Fruit fly (Drosophila melanogaster) whole organism, prepupa: ENCODE data around the gene CG14420.

Experiments
- CG10631 ChIP-seq: fragments of 200-800 bp; sonication (Bioruptor generic); optimal IDR thresholded peaks from 2 replicates; lab custom pipeline; 2016; ENCODE audit warnings: missing biosample characterization, missing genetic modification characterization
- CG10669 ChIP-seq: fragments of 200-800 bp; sonication (Bioruptor generic); optimal IDR thresholded peaks from 3 replicates; lab custom pipeline; 2018; ENCODE audit warnings: missing biosample characterization, mild to moderate bottlenecking, missing genetic modification characterization, moderate library complexity
- CG11294 ChIP-seq: fragments of 200-800 bp; sonication (Bioruptor generic); IDR thresholded peaks from 2 replicates; pipeline ENCODE4 v1.3.6; 2022; ENCODE audit warnings: missing biosample characterization, missing genetic modification characterization
- CG11762 ChIP-seq: fragments of 200-800 bp; sonication (Bioruptor generic); optimal IDR thresholded peaks from 3 replicates; lab custom pipeline; 2016; ENCODE audit warnings: missing biosample characterization, missing genetic modification characterization; ENCODE audit not compliant: insufficient read depth
- CG11902 ChIP-seq: fragments of 200-800 bp; sonication (Bioruptor generic); optimal IDR thresholded peaks from 3 replicates; lab custom pipeline; 2016; ENCODE audit warnings: missing biosample characterization, missing genetic modification characterization
- CG15336 ChIP-seq: fragments of 200-800 bp; sonication (Bioruptor generic); IDR thresholded peaks from 2 replicates; pipeline ENCODE4 v1.3.6; 2022; ENCODE audit warnings: missing biosample characterization, missing genetic modification characterization
- CG3032 ChIP-seq: fragments of 200-800 bp; optimal IDR thresholded peaks from 2 replicates; lab custom pipeline; 2019; ENCODE audit warnings: missing biosample characterization, mild to moderate bottlenecking, missing genetic modification characterization, moderate library complexity
- CG31627 ChIP-seq: fragments of 200-800 bp; sonication (Bioruptor generic); optimal IDR thresholded peaks from 3 replicates; lab custom pipeline; 2016; ENCODE audit warnings: missing biosample characterization, missing genetic modification characterization
- CG32006 ChIP-seq: fragments of 200-800 bp; sonication (Bioruptor generic); optimal IDR thresholded peaks from 3 replicates; lab custom pipeline; 2017; ENCODE audit warnings: missing biosample characterization, mild to moderate bottlenecking, missing genetic modification characterization
- CG34406 ChIP-seq: fragments of 200-800 bp; sonication (Bioruptor generic); optimal IDR thresholded peaks from 3 replicates; lab custom pipeline; 2016; ENCODE audit warnings: missing biosample characterization, missing genetic modification characterization
- CG4318 ChIP-seq: fragments of 200-800 bp; sonication (Bioruptor generic); optimal IDR thresholded peaks from 3 replicates; lab custom pipeline; 2017; ENCODE audit warnings: missing biosample characterization, mild to moderate bottlenecking, missing genetic modification characterization
- CG6163 ChIP-seq: fragments of 200-800 bp; sonication (Bioruptor generic); IDR thresholded peaks from 3 replicates; pipeline ENCODE4 v1.3.6; 2022; ENCODE audit warnings: missing biosample characterization, missing genetic modification characterization
- CG6808 ChIP-seq: fragments of 200-800 bp; sonication (Bioruptor generic); optimal IDR thresholded peaks from 3 replicates; lab custom pipeline; 2017; ENCODE audit warnings: missing biosample characterization, missing genetic modification characterization, mild to moderate bottlenecking, moderate library complexity, missing genetic modification reagents
- CG8119 ChIP-seq: fragments of 200-800 bp; sonication (Bioruptor generic); IDR thresholded peaks from 3 replicates; pipeline ENCODE4 v1.3.6; 2022; ENCODE audit warnings: missing biosample characterization, missing genetic modification characterization
- CG8319 ChIP-seq: fragments of 200-800 bp; sonication (Bioruptor generic); optimal IDR thresholded peaks from 3 replicates; lab custom pipeline; 2016; ENCODE audit warnings: missing biosample characterization, missing genetic modification characterization
- CG8632 ChIP-seq: fragments of 200-800 bp; sonication (Bioruptor generic); optimal IDR thresholded peaks from 3 replicates; lab custom pipeline; 2016; ENCODE audit warnings: missing biosample characterization, missing genetic modification characterization
- CG9139 ChIP-seq: fragments of 200-800 bp; sonication (Bioruptor generic); optimal IDR thresholded peaks from 3 replicates; lab custom pipeline; 2017; ENCODE audit warnings: missing biosample characterization, mild to moderate bottlenecking, missing genetic modification characterization
- Eip75B ChIP-seq: fragments of 200-800 bp; sonication (Bioruptor generic); optimal IDR thresholded peaks from 3 replicates; lab custom pipeline; 2016; ENCODE audit warnings: missing biosample characterization, missing genetic modification characterization
- Eip78C ChIP-seq: fragments of 200-800 bp; sonication (Bioruptor generic); peaks from one replicate; lab custom pipeline; 2016; ENCODE audit warnings: missing biosample characterization, missing genetic modification characterization
- Eip93F ChIP-seq: fragments of 200-800 bp; sonication (Bioruptor generic); optimal IDR thresholded peaks from 2 replicates; lab custom pipeline; 2016; ENCODE audit warnings: missing biosample characterization, mild to moderate bottlenecking, missing genetic modification characterization
- Ets21C ChIP-seq: fragments of 200-800 bp; sonication (Bioruptor generic); optimal IDR thresholded peaks from 3 replicates; lab custom pipeline; 2016; ENCODE audit warnings: missing biosample characterization, missing genetic modification characterization
- Gug ChIP-seq: fragments of 200-800 bp; sonication (Bioruptor generic); IDR thresholded peaks from 2 replicates; pipeline ENCODE4 v1.3.6; 2022; ENCODE audit warnings: missing biosample characterization, missing genetic modification characterization
- Hr38 ChIP-seq: sonication (Bioruptor generic); optimal IDR thresholded peaks from 2 replicates; lab custom pipeline; 2016; ENCODE audit warnings: missing biosample characterization, missing genetic modification characterization
- Hr39 ChIP-seq: fragments of 200-800 bp; sonication (Bioruptor generic); optimal IDR thresholded peaks from 2 replicates; lab custom pipeline; 2016; ENCODE audit warnings: missing biosample characterization, missing genetic modification characterization
- Hr4 ChIP-seq: fragments of 200-800 bp; sonication (Bioruptor generic); optimal IDR thresholded peaks from 3 replicates; lab custom pipeline; 2016; ENCODE audit warnings: missing biosample characterization, missing genetic modification characterization
- Met ChIP-seq: fragments of 200-800 bp; sonication (Bioruptor generic); optimal IDR thresholded peaks from 3 replicates; lab custom pipeline; 2016; ENCODE audit warnings: missing biosample characterization, missing genetic modification characterization
- OdsH ChIP-seq: fragments of 200-800 bp; sonication (Bioruptor generic); optimal IDR thresholded peaks from 3 replicates; lab custom pipeline; 2016; ENCODE audit warnings: missing biosample characterization, missing genetic modification characterization
- Smox ChIP-seq: fragments of 200-800 bp; sonication (Bioruptor generic); optimal IDR thresholded peaks from 3 replicates; lab custom pipeline; 2016; ENCODE audit warnings: missing biosample characterization, missing genetic modification characterization
- Sox102F ChIP-seq: fragments of 200-800 bp; sonication (Bioruptor generic); optimal IDR thresholded peaks from 2 replicates; lab custom pipeline; 2016; ENCODE audit warnings: missing biosample characterization, mild to moderate bottlenecking, missing genetic modification characterization
- Sox14 ChIP-seq: fragments of 200-800 bp; sonication (Bioruptor generic); optimal IDR thresholded peaks from 3 replicates; lab custom pipeline; 2016; ENCODE audit warnings: missing biosample characterization, missing genetic modification characterization
- Sox15 ChIP-seq: fragments of 200-800 bp; sonication (Bioruptor generic); optimal IDR thresholded peaks from 3 replicates; lab custom pipeline; 2016; ENCODE audit warnings: missing biosample characterization, missing genetic modification characterization
- achi ChIP-seq: fragments of 200-800 bp; sonication (Bioruptor generic); optimal IDR thresholded peaks from 3 replicates; lab custom pipeline; 2016; ENCODE audit warnings: missing biosample characterization, missing genetic modification characterization
- acj6 ChIP-seq: fragments of 200-800 bp; sonication (Bioruptor generic); optimal IDR thresholded peaks from 3 replicates; lab custom pipeline; 2016; ENCODE audit warnings: missing biosample characterization, missing genetic modification characterization
- cyc ChIP-seq: fragments of 200-800 bp; sonication (Bioruptor generic); optimal IDR thresholded peaks from 3 replicates; lab custom pipeline; 2016; ENCODE audit warnings: missing biosample characterization, missing genetic modification characterization
- dsx ChIP-seq: fragments of 200-800 bp; optimal IDR thresholded peaks from 3 replicates; lab custom pipeline; 2019; ENCODE audit warnings: missing biosample characterization, mild to moderate bottlenecking, missing genetic modification characterization, moderate library complexity; ENCODE audit not compliant: poor library complexity, severe bottlenecking
- eg ChIP-seq: fragments of 200-800 bp; sonication (Bioruptor generic); IDR thresholded peaks from 3 replicates; pipeline ENCODE4 v1.3.6; 2022; ENCODE audit warnings: missing biosample characterization, missing genetic modification characterization
- esn ChIP-seq: fragments of 200-800 bp; sonication (Bioruptor generic); optimal IDR thresholded peaks from 2 replicates; lab custom pipeline; 2016; ENCODE audit warnings: missing biosample characterization, mild to moderate bottlenecking, missing genetic modification characterization, moderate library complexity
- fd59A ChIP-seq: fragments of 200-800 bp; sonication (Bioruptor generic); optimal IDR thresholded peaks from 2 replicates; lab custom pipeline; 2017; ENCODE audit warnings: missing biosample characterization, mild to moderate bottlenecking, missing genetic modification characterization, missing genetic modification reagents
- fd85E ChIP-seq: fragments of 200-800 bp; sonication (Bioruptor generic); optimal IDR thresholded peaks from 3 replicates; lab custom pipeline; 2016; ENCODE audit warnings: missing biosample characterization, missing genetic modification characterization
- lz ChIP-seq: fragments of 200-800 bp; sonication (Bioruptor generic); optimal IDR thresholded peaks from 3 replicates; lab custom pipeline; 2016; ENCODE audit warnings: missing biosample characterization, missing genetic modification characterization
- pdm3 ChIP-seq: fragments of 200-800 bp; sonication (Bioruptor generic); optimal IDR thresholded peaks from 3 replicates; lab custom pipeline; 2016; ENCODE audit warnings: missing biosample characterization, missing genetic modification characterization
- ss ChIP-seq, 2 experiments: fragments of 200-800 bp; sonication (Bioruptor generic); optimal IDR thresholded peaks; 2 replicates in 1 of 2; 3 replicates in 1 of 2; lab custom pipeline; 2017 to 2018; ENCODE audit warnings: mild to moderate bottlenecking in 2 of 2, missing biosample characterization in 2 of 2, missing genetic modification characterization in 2 of 2, moderate library complexity in 1 of 2
- svp ChIP-seq: fragments of 200-800 bp; sonication (Bioruptor generic); peaks from one replicate; lab custom pipeline; 2016; ENCODE audit warnings: missing biosample characterization, missing genetic modification characterization
- topi ChIP-seq: fragments of 200-800 bp; sonication (Bioruptor generic); optimal IDR thresholded peaks from 3 replicates; lab custom pipeline; 2016; ENCODE audit warnings: missing biosample characterization, missing genetic modification characterization

CG14420 gene

DNA sequence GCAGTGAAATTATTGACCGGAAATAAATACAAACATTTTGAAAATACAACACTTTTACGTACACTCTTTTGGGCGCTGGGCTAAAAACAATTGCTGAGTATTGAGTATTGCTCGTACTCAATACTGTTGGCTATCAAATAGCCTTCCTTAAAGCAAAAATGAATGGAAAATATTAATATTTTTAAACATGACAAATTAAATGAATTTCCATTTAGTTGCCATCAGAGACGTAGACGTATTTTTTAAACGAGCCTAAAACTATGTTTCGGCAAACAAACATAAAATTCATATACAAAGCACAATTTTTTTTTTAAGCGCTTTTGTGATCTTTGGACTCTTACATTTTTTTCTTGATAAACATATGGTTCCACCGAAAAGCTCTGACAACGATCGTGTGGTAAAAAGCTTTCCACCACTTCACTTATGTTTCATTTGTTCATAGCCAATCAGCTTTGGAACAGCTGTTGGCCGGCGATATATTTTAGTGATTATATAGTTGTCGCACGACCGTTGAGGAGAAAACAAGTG is 9.0 kb downstream of the CG14420 start, which contains the start of gene CG3603 (continued):
- TF ChIP-seq Sox14 (GFP tag; lab: Kevin White, UChicago) (peak; percentile 42), Met (GFP tag; lab: Kevin White, UChicago) (peak; percentile 71), fd85E (GFP tag; lab: Kevin White, UChicago) (peak; percentile 25), OdsH (peak; percentile 45), CG11762 (GFP tag; lab: Kevin White, UChicago) (peak; percentile 70), CG31627 (GFP tag; lab: Kevin White, UChicago) (peak; percentile 20), CG3032 (tag; lab: Kevin White, UChicago) (peak; percentile 53), CG6808 (GFP tag; lab: Kevin White, UChicago) (peak; percentile 81), eg (GFP tag; lab: Robert Waterston, UW) (peak; percentile 79; the same call in 2 of the 3 replicates), CG34406 (GFP tag; lab: Kevin White, UChicago) (peak; percentile 63), CG11902 (GFP tag; lab: Kevin White, UChicago) (no peak), Gug (GFP tag; lab: Robert Waterston, UW) (no peak), dsx (peak; percentile 13), CG6163 (GFP tag; lab: Robert Waterston, UW) (peak; percentile 73; the same call in 2 of the 3 replicates), Sox15 (no peak), CG4318 (no peak), lz (GFP tag; lab: Kevin White, UChicago) (peak; percentile 53), Eip75B (peak; percentile 53), Eip93F (GFP tag; lab: Kevin White, UChicago) (peak; percentile 72), Sox102F (GFP tag; lab: Kevin White, UChicago) (peak; percentile 51), topi (GFP tag; lab: Kevin White, UChicago) (peak; percentile 60)

DNA sequence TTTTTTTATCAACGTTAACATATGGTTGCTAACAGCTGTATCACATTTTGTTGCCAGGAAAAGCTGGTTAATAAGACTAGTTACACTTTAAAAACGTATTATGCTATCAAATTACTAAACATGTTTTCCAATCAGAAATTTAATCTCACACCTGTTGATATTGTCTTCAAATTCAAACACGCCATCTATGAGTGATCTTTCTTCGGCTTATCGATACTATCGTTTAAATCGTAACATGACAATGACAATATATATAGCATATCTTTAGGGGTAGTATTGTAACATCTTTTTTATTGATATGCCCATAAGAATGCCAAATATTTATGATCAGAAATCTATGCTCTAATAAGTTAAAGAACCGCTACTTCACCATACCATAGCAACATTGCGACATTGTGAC is 10.5 kb downstream of the CG14420 start:
- TF ChIP-seq Hr39 (GFP tag; lab: Kevin White, UChicago) (no peak), Eip75B (no peak), ss (GFP tag; optimal IDR thresholded peaks at IDR 0.05; lab: Kevin White, UChicago) (no peak), Hr38 (GFP tag; lab: Kevin White, UChicago) (no peak), esn (GFP tag; lab: Kevin White, UChicago) (no peak), Gug (GFP tag; lab: Robert Waterston, UW) (no peak), svp (no peak), CG8119 (GFP tag; lab: Robert Waterston, UW) (no peak), Sox102F (GFP tag; lab: Kevin White, UChicago) (no peak), Eip78C (peak; percentile 29), CG15336 (GFP tag; lab: Robert Waterston, UW) (no peak), lz (GFP tag; lab: Kevin White, UChicago) (no peak), dsx (peak; percentile 32), CG9139 (no peak)

DNA sequence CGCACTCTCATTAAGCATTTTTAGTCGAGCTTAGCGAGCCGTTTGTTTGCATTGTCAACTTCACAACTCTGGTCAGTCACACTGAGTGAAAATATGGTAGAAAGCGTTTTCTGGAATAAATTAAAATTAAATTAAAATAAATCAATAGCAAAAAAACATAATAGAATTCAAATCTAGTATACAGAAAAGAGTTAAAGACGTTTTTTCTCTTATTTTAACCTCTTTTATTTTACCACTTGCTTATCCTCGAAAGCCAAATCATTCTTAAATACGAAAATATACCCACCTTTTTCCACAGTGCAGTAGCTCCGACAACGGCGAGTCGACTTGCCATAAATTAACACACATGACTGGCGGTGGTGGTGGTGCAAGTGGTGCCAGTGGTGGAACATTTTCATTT is 13.0 kb downstream of the CG14420 start:
- TF ChIP-seq CG32006 (GFP tag; lab: Kevin White, UChicago): peak; percentile 42
- TF ChIP-seq pdm3: no peak
- peak; percentile 40 for TF ChIP-seq esn (GFP tag; lab: Kevin White, UChicago)
- peak; percentile 0 for TF ChIP-seq Ets21C (GFP tag; lab: Kevin White, UChicago)
- TF ChIP-seq topi (GFP tag; lab: Kevin White, UChicago): peak; percentile 22
- peak; percentile 0 for TF ChIP-seq CG10631 (GFP tag; lab: Kevin White, UChicago)
- TF ChIP-seq CG15336 (GFP tag; lab: Robert Waterston, UW): 0 out of 2 replicates have a peak, but pooled peaks have one; percentile 24
- peak; percentile 9 for TF ChIP-seq acj6 (GFP tag; lab: Kevin White, UChicago)
- TF ChIP-seq CG4318: no peak
- TF ChIP-seq Hr4: peak; percentile 18
- peak; percentile 82 for TF ChIP-seq Eip78C
- peak; percentile 71 for TF ChIP-seq svp
- no peak for TF ChIP-seq CG8319 (GFP tag; lab: Kevin White, UChicago)
- peak; percentile 3 for TF ChIP-seq CG8632 (GFP tag; lab: Kevin White, UChicago)
- TF ChIP-seq OdsH: peak; percentile 40
- TF ChIP-seq CG10669 (GFP tag; lab: Kevin White, UChicago): peak; percentile 9
- TF ChIP-seq CG6808 (GFP tag; lab: Kevin White, UChicago): no peak
- no peak for TF ChIP-seq CG11294 (GFP tag; lab: Robert Waterston, UW)
- TF ChIP-seq cyc (GFP tag; lab: Kevin White, UChicago): peak; percentile 9
- peak; percentile 12 for TF ChIP-seq achi
- TF ChIP-seq Smox (GFP tag; lab: Kevin White, UChicago): peak; percentile 14
- peak; percentile 2 for TF ChIP-seq lz (GFP tag; lab: Kevin White, UChicago)
- no peak for TF ChIP-seq fd59A (GFP tag; lab: Kevin White, UChicago)
- no peak for TF ChIP-seq CG9139
- peak; percentile 47; the same call in 1 of the 3 replicates for TF ChIP-seq CG8119 (GFP tag; lab: Robert Waterston, UW)
- peak in 1 of 2 experiments; percentile 9 for TF ChIP-seq ss (GFP tag; optimal IDR thresholded peaks at IDR 0.05; lab: Kevin White, UChicago)
- peak; percentile 6 for TF ChIP-seq Met (GFP tag; lab: Kevin White, UChicago)
- TF ChIP-seq CG31627 (GFP tag; lab: Kevin White, UChicago): peak; percentile 21
